Worm (Caenorhabditis elegans) whole organism, young adult: Measurements from ENCODE around the gene ZK637.15.
"Not testable (repeated sequence)": the region's sequence is repeated elsewhere in the genome, so short reads cannot be mapped to it uniquely, and the experiment has no call there.

Experiments
- B0261.1 ChIP-seq: sonication (generic microtip); optimal IDR thresholded peaks from 2 replicates; lab custom pipeline; 2016; ENCODE audit warnings: mild to moderate bottlenecking, missing genetic modification characterization, moderate library complexity, missing compliant biosample characterization
- aptf-3 ChIP-seq: fragments of 200-800 bp; sonication (Bioruptor generic); IDR thresholded peaks from 2 replicates; pipeline ENCODE4 v1.3.6; 2022; ENCODE audit warnings: missing genetic modification characterization, missing compliant biosample characterization
- ccch-3 ChIP-seq: fragments of 200-800 bp; sonication (Bioruptor generic); optimal IDR thresholded peaks from 2 replicates; lab custom pipeline; 2018; ENCODE audit warnings: mild to moderate bottlenecking, missing genetic modification characterization, missing compliant biosample characterization
- ekl-4 ChIP-seq: fragments of 200-800 bp; sonication (Bioruptor generic); IDR thresholded peaks from 2 replicates; pipeline ENCODE4 v1.3.6; 2022; ENCODE audit warnings: missing genetic modification reagents, missing genetic modification characterization, missing compliant biosample characterization
- him-1 ChIP-seq: sonication (generic microtip); optimal IDR thresholded peaks from 2 replicates; lab custom pipeline; 2016; ENCODE audit warnings: missing genotype, missing genetic modification reagents, missing genetic modification characterization, missing compliant biosample characterization
- lin-26 ChIP-seq: fragments of 200-800 bp; sonication (Bioruptor generic); IDR thresholded peaks from 2 replicates; pipeline ENCODE4 v1.3.6; 2022; ENCODE audit warnings: missing genetic modification reagents, missing genetic modification characterization, missing compliant biosample characterization
- madf-10 ChIP-seq: sonication (generic microtip); optimal IDR thresholded peaks from 2 replicates; lab custom pipeline; 2016; ENCODE audit warnings: mild to moderate bottlenecking, missing genetic modification characterization, missing compliant biosample characterization
- nhr-90 ChIP-seq: sonication (generic microtip); optimal IDR thresholded peaks from 2 replicates; lab custom pipeline; 2016; ENCODE audit warnings: missing genotype, mild to moderate bottlenecking, missing genetic modification characterization, missing compliant biosample characterization
- rec-8 ChIP-seq, 2 experiments: sonication (generic microtip); optimal IDR thresholded peaks; 2 replicates each; lab custom pipeline; 2016; ENCODE audit warnings: mild to moderate bottlenecking in 2 of 2, missing genetic modification characterization in 2 of 2, missing genetic modification reagents in 2 of 2, missing genotype in 2 of 2, missing biosample characterization in 1 of 2, missing compliant biosample characterization in 1 of 2, moderate library complexity in 1 of 2
- repo-1 ChIP-seq: sonication (generic microtip); optimal IDR thresholded peaks from 2 replicates; lab custom pipeline; 2017; ENCODE audit warnings: mild to moderate bottlenecking, missing genetic modification characterization, missing compliant biosample characterization
- snpc-4 ChIP-seq, 5 experiments: fragments of 150-350 bp in 1 of 5; sonication (generic microtip) in 4 of 5; optimal IDR thresholded peaks; 2 replicates each; lab custom pipeline; 2014 to 2018; ENCODE audit warnings: missing genetic modification characterization in 5 of 5, missing biosample characterization in 3 of 5, antibody characterized with exemption in 2 of 5, mild to moderate bottlenecking in 2 of 5, missing compliant biosample characterization in 2 of 5, missing genotype in 2 of 5, moderate library complexity in 2 of 5, missing genetic modification reagents in 1 of 5
- unc-62 ChIP-seq: fragments of 150-350 bp; optimal IDR thresholded peaks from 2 replicates; lab custom pipeline; 2014; ENCODE audit warnings: missing biosample characterization, missing genetic modification reagents, missing genetic modification characterization
- ztf-6 ChIP-seq: fragments of 200-800 bp; sonication (Bioruptor generic); IDR thresholded peaks from 2 replicates; pipeline ENCODE4 v1.3.6; 2022; ENCODE audit warnings: missing genetic modification reagents, missing genetic modification characterization, missing compliant biosample characterization

ce11 chrIII:8901078-8901477 lies 18.8 kb upstream of the ZK637.15 start:
- not testable (repeated sequence) for TF ChIP-seq repo-1 (tag; lab: Kevin White, UChicago); B0261.1 (tag; lab: Kevin White, UChicago); unc-62 (GFP tag; lab: Kevin White, UChicago); ztf-6 (GFP tag; lab: Robert Waterston, UW); ccch-3 (GFP tag; lab: Kevin White, UChicago); nhr-90 (tag; lab: Kevin White, UChicago); madf-10; snpc-4 (GFP tag; optimal IDR thresholded peaks at IDR 0.05; lab: Kevin White, UChicago); rec-8 (tag; optimal IDR thresholded peaks at IDR 0.05; lab: Kevin White, UChicago); aptf-3 (GFP tag; lab: Robert Waterston, UW); him-1; lin-26 (GFP tag; lab: Robert Waterston, UW)
- TF ChIP-seq snpc-4 (tag; optimal IDR thresholded peaks at IDR 0.05; lab: Kevin White, UChicago) (peak in 1 of 4 experiments; percentile 39), ekl-4 (peak; percentile 79)
